Worm (Caenorhabditis elegans) whole organism, early embryonic: ENCODE measurements around the gene acs-4.

Source experiments
- B0310.2 ChIP-seq: sonication (generic microtip); optimal IDR thresholded peaks from 2 replicates; lab custom pipeline; 2016; ENCODE audit warnings: mild to moderate bottlenecking, missing genetic modification characterization, missing compliant biosample characterization
- F13C5.2 ChIP-seq: sonication (generic microtip); optimal IDR thresholded peaks from 2 replicates; lab custom pipeline; 2017; ENCODE audit warnings: mild to moderate bottlenecking, missing genetic modification characterization, inconsistent platforms, missing compliant biosample characterization
- aly-1 ChIP-seq: sonication (generic microtip); optimal IDR thresholded peaks from 2 replicates; lab custom pipeline; 2016; ENCODE audit warnings: missing genetic modification characterization, missing compliant biosample characterization
- ama-1 ChIP-seq: fragments of 150-350 bp; optimal IDR thresholded peaks from 2 replicates; lab custom pipeline; 2014
- ceh-36 ChIP-seq: sonication (generic microtip); optimal IDR thresholded peaks from 2 replicates; lab custom pipeline; 2016; ENCODE audit warnings: missing genetic modification characterization, inconsistent platforms, missing compliant biosample characterization
- flt-1 ChIP-seq: fragments of 200-800 bp; sonication (Bioruptor generic); IDR thresholded peaks from 2 replicates; pipeline ENCODE4 v1.3.6; 2022; ENCODE audit warnings: missing genetic modification characterization, missing compliant biosample characterization
- hnd-1 ChIP-seq: sonication (generic microtip); optimal IDR thresholded peaks from 2 replicates; lab custom pipeline; 2016; ENCODE audit warnings: missing genetic modification characterization, missing compliant biosample characterization
- pes-1 ChIP-seq: fragments of 200-800 bp; sonication (Bioruptor generic); IDR thresholded peaks from 2 replicates; pipeline ENCODE4 v1.3.6; 2022; ENCODE audit warnings: missing genetic modification reagents, missing genetic modification characterization, missing compliant biosample characterization
- sea-1 ChIP-seq: fragments of 200-800 bp; sonication (Bioruptor generic); conservative IDR thresholded peaks from 2 replicates; pipeline ENCODE4 v1.3.6; 2022; ENCODE audit warnings: missing genetic modification characterization, missing compliant biosample characterization
- tbx-11 ChIP-seq: fragments of 200-800 bp; sonication (Bioruptor generic); IDR thresholded peaks from 2 replicates; pipeline ENCODE4 v1.3.6; 2022; ENCODE audit warnings: missing genetic modification characterization, missing compliant biosample characterization
- tbx-37 ChIP-seq: fragments of 200-800 bp; sonication (Bioruptor generic); conservative IDR thresholded peaks from 2 replicates; pipeline ENCODE4 v1.3.6; 2022; ENCODE audit warnings: missing genetic modification reagents, missing genetic modification characterization, missing compliant biosample characterization
- tra-4 ChIP-seq: sonication (generic microtip); optimal IDR thresholded peaks from 2 replicates; lab custom pipeline; 2017; ENCODE audit warnings: missing genetic modification characterization, missing compliant biosample characterization

DNA sequence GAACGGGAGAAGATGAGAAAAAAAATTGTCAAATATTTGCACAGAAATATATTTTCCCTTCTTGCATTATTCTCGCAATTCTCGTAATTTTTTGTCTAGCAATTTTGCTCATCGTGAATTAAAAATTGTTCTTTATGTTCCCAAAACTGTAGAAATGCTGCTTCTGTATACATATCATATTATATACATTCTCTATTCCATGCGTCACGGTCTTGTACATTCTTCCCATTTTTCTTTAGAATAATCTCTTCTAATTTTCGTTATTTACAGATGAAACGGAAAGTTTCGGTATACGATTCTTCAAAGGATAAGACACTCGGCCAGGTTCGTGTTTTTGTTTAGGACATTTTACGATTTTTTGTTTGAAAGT lies at the start of gene acs-4:
- TF ChIP-seq ama-1 (no peak), ceh-36 (tag; lab: Kevin White, UChicago) (no peak), tra-4 (tag; lab: Kevin White, UChicago) (no peak), aly-1 (tag; lab: Kevin White, UChicago) (no peak), flt-1 (GFP tag; lab: Robert Waterston, UW) (no peak), F13C5.2 (tag; lab: Kevin White, UChicago) (no peak), tbx-37 (GFP tag; lab: Robert Waterston, UW) (no peak), sea-1 (GFP tag; lab: Robert Waterston, UW) (no peak), hnd-1 (tag; lab: Kevin White, UChicago) (no peak), pes-1 (GFP tag; lab: Robert Waterston, UW) (no peak), tbx-11 (GFP tag; lab: Robert Waterston, UW) (no peak), B0310.2 (no peak)
